Worm (Caenorhabditis elegans): Measurements from ENCODE around the gene spe-10.

DNA sequence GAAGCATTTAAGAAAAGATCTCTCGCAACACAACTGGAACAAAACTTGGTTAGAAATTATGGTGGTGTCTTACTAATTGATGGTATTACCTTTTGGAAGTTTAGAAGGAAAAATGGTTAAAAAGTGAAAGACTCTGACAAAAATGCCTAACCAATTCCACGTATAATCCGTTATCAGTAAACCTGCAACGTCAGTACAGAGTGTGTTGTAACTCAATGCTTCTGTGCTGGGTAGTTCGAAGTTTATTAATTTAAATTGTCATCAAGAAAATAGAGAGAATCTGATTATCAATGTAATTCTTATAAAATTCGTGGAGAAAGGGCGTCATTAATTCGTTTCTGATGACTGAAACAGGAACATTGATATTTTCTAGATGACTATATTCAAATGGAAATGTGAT, 51.1 kb downstream of the spe-10 start:
- TF ChIP-seq lin-13 (tag; optimal IDR thresholded peaks at IDR 0.05): no peak
- no peak for TF ChIP-seq snpc-4 (tag; optimal IDR thresholded peaks at IDR 0.05)
- TF ChIP-seq unc-62 (GFP tag; optimal IDR thresholded peaks at IDR 0.05): no peak
- TF ChIP-seq blmp-1 (tag; optimal IDR thresholded peaks at IDR 0.05): no peak
- TF ChIP-seq nhr-76 (tag; optimal IDR thresholded peaks at IDR 0.05): no peak
- TF ChIP-seq lsy-2 (tag; optimal IDR thresholded peaks at IDR 0.05): no peak
- no peak for TF ChIP-seq ceh-83 (GFP tag; optimal IDR thresholded peaks at IDR 0.05)
- TF ChIP-seq unc-39 (tag; optimal IDR thresholded peaks at IDR 0.05): no peak
